Fruit fly (Drosophila melanogaster): ENCODE measurements around the gene Gpdh3.

Gpdh3 gene

dm6 chr3R:22395409-22396178 lies 13.8 kb downstream of the Gpdh3 start:
- TF ChIP-seq D1 (tag; optimal IDR thresholded peaks at IDR 0.05) (no peak), CG13204 (GFP tag; optimal IDR thresholded peaks at IDR 0.05) (no peak), Ets98B (GFP tag; IDR thresholded peaks at IDR 0.05) (0 out of 2 replicates have a peak, but pooled peaks have one; percentile 23), CG17806 (tag; optimal IDR thresholded peaks at IDR 0.05) (no peak), CG9948 (tag; optimal IDR thresholded peaks at IDR 0.05) (peak; percentile 23), CG12605 (GFP tag; IDR thresholded peaks at IDR 0.05) (no peak), CG4496 (GFP tag; IDR thresholded peaks at IDR 0.05) (peak; percentile 57; the same call in 1 of the 3 replicates), CG8301 (tag; optimal IDR thresholded peaks at IDR 0.05) (peak; percentile 64), Pif1B (GFP tag; optimal IDR thresholded peaks at IDR 0.05) (no peak), CG8159 (tag; optimal IDR thresholded peaks at IDR 0.05) (no peak), Pif1A (GFP tag; optimal IDR thresholded peaks at IDR 0.05) (no peak), gl (tag; optimal IDR thresholded peaks at IDR 0.05) (no peak), CG34367 (tag; optimal IDR thresholded peaks at IDR 0.05) (no peak), CG14655 (GFP tag; optimal IDR thresholded peaks at IDR 0.05) (peak; percentile 68), fd96Ca (GFP tag; IDR thresholded peaks at IDR 0.05) (no peak), CG15710 (tag; optimal IDR thresholded peaks at IDR 0.05) (no peak)

- TF ChIP-seq CG13204 (GFP tag; optimal IDR thresholded peaks at IDR 0.05) (no peak), CG9948 (tag; optimal IDR thresholded peaks at IDR 0.05) (no peak), gl (tag; optimal IDR thresholded peaks at IDR 0.05) (no peak), CG17806 (tag; optimal IDR thresholded peaks at IDR 0.05) (no peak), Pif1B (GFP tag; optimal IDR thresholded peaks at IDR 0.05) (no peak), Snoo (tag; optimal IDR thresholded peaks at IDR 0.05) (no peak), CG4496 (GFP tag; IDR thresholded peaks at IDR 0.05) (no peak), CG15710 (tag; optimal IDR thresholded peaks at IDR 0.05) (no peak), D1 (tag; optimal IDR thresholded peaks at IDR 0.05) (no peak), fd96Ca (GFP tag; IDR thresholded peaks at IDR 0.05) (no peak), CG14655 (GFP tag; optimal IDR thresholded peaks at IDR 0.05) (no peak)
Observed at dm6 chr3R:22396238-22396772, 14.5 kb downstream of the Gpdh3 start.

dm6 chr3R:22397068-22397700 lies 15.3 kb downstream of the Gpdh3 start:
- TF ChIP-seq EcR (GFP tag; optimal IDR thresholded peaks at IDR 0.05), result no peak
- TF ChIP-seq CG4496 (GFP tag; IDR thresholded peaks at IDR 0.05), result no peak

dm6 chr3R:22400246-22400645 lies 18.4 kb downstream of the Gpdh3 start:
- peak; percentile 57; the same call in 1 of the 2 replicates for TF ChIP-seq CG32121 (GFP tag; IDR thresholded peaks at IDR 0.05)
- peak; percentile 69 for TF ChIP-seq Ets98B (GFP tag; IDR thresholded peaks at IDR 0.05)
- no peak for TF ChIP-seq D1 (tag; optimal IDR thresholded peaks at IDR 0.05)
- TF ChIP-seq Pif1A (GFP tag; optimal IDR thresholded peaks at IDR 0.05), result peak; percentile 61
- TF ChIP-seq fd96Ca (GFP tag; IDR thresholded peaks at IDR 0.05), result no peak
- TF ChIP-seq CG4496 (GFP tag; IDR thresholded peaks at IDR 0.05), result peak; percentile 79; the same call in 2 of the 3 replicates
- peak; percentile 43 for TF ChIP-seq Pif1B (GFP tag; optimal IDR thresholded peaks at IDR 0.05)
- TF ChIP-seq gl (tag; optimal IDR thresholded peaks at IDR 0.05), result no peak
- peak; percentile 85 for TF ChIP-seq CG8301 (tag; optimal IDR thresholded peaks at IDR 0.05)
- no peak for TF ChIP-seq CG17806 (tag; optimal IDR thresholded peaks at IDR 0.05)
- TF ChIP-seq CG9948 (tag; optimal IDR thresholded peaks at IDR 0.05), result peak; percentile 54
- TF ChIP-seq CG12605 (GFP tag; IDR thresholded peaks at IDR 0.05), result no peak
- no peak for TF ChIP-seq CG10348 (GFP tag; IDR thresholded peaks at IDR 0.05)
- TF ChIP-seq CG34367 (tag; optimal IDR thresholded peaks at IDR 0.05), result no peak
- no peak for TF ChIP-seq rn (GFP tag; IDR thresholded peaks at IDR 0.05)
- TF ChIP-seq EcR (GFP tag; optimal IDR thresholded peaks at IDR 0.05), result no peak
- TF ChIP-seq CG13204 (GFP tag; optimal IDR thresholded peaks at IDR 0.05), result no peak
- peak; percentile 23 for TF ChIP-seq CG8159 (tag; optimal IDR thresholded peaks at IDR 0.05)
- no peak for TF ChIP-seq CG15710 (tag; optimal IDR thresholded peaks at IDR 0.05)
- TF ChIP-seq Snoo (tag; optimal IDR thresholded peaks at IDR 0.05), result no peak
- peak; percentile 85 for TF ChIP-seq CG14655 (GFP tag; optimal IDR thresholded peaks at IDR 0.05)

dm6 chr3R:22402355-22402754 lies 20.5 kb downstream of the Gpdh3 start, which contains the start of gene CG13856:
TSS of gene CG13856 (plus strand) at chr3R:22402655.
- no peak for TF ChIP-seq EcR (GFP tag; optimal IDR thresholded peaks at IDR 0.05)
- no peak for TF ChIP-seq fd96Ca (GFP tag; IDR thresholded peaks at IDR 0.05)
- TF ChIP-seq Pif1A (GFP tag; optimal IDR thresholded peaks at IDR 0.05), result no peak
- TF ChIP-seq Snoo (tag; optimal IDR thresholded peaks at IDR 0.05), result no peak
- TF ChIP-seq CG8159 (tag; optimal IDR thresholded peaks at IDR 0.05), result no peak
- TF ChIP-seq rn (GFP tag; IDR thresholded peaks at IDR 0.05), result no peak
- no peak for TF ChIP-seq CG32121 (GFP tag; IDR thresholded peaks at IDR 0.05)
- TF ChIP-seq CG9948 (tag; optimal IDR thresholded peaks at IDR 0.05), result no peak
- no peak for TF ChIP-seq D1 (tag; optimal IDR thresholded peaks at IDR 0.05)
- TF ChIP-seq CG15710 (tag; optimal IDR thresholded peaks at IDR 0.05), result no peak
- no peak for TF ChIP-seq CG8301 (tag; optimal IDR thresholded peaks at IDR 0.05)
- no peak for TF ChIP-seq CG34367 (tag; optimal IDR thresholded peaks at IDR 0.05)
- TF ChIP-seq CG13204 (GFP tag; optimal IDR thresholded peaks at IDR 0.05), result no peak
- TF ChIP-seq CG12605 (GFP tag; IDR thresholded peaks at IDR 0.05), result no peak
- TF ChIP-seq CG10348 (GFP tag; IDR thresholded peaks at IDR 0.05), result no peak
